Worm (Caenorhabditis elegans) whole organism, L4/young adult: Measurements from ENCODE around the gene saeg-1.

Source experiments
- W03F9.2 ChIP-seq: fragments of 150-350 bp; optimal IDR thresholded peaks from 2 replicates; lab custom pipeline; 2014; ENCODE audit warnings: missing biosample characterization, missing genetic modification characterization
- dao-5 ChIP-seq: sonication (generic microtip); optimal IDR thresholded peaks from 2 replicates; lab custom pipeline; 2016; ENCODE audit warnings: missing genotype, missing genetic modification characterization, moderate library complexity, missing compliant biosample characterization

- TF ChIP-seq W03F9.2 (tag; lab: Kevin White, UChicago): no peak
- TF ChIP-seq dao-5 (tag; lab: Kevin White, UChicago): no peak
Measured at ce11 chrV:10859048-10859637, 6.4 kb downstream of the saeg-1 start.
